Fruit fly (Drosophila melanogaster) whole organism, adult: ENCODE measurements around the gene CG33723.

Source experiments
- CG11617 ChIP-seq: fragments of 200-800 bp; sonication (Bioruptor generic); optimal IDR thresholded peaks from 2 replicates; lab custom pipeline; 2017; ENCODE audit warnings: mild to moderate bottlenecking, missing biosample characterization, missing genetic modification reagents, missing genetic modification characterization
- CG12768 ChIP-seq: fragments of 200-800 bp; sonication (Bioruptor generic); optimal IDR thresholded peaks from 2 replicates; lab custom pipeline; 2017; ENCODE audit warnings: missing biosample characterization, missing genetic modification characterization, mild to moderate bottlenecking, moderate library complexity, missing genetic modification reagents
- CG14711 ChIP-seq: fragments of 200-800 bp; sonication (Bioruptor generic); optimal IDR thresholded peaks from 2 replicates; lab custom pipeline; 2018; ENCODE audit warnings: missing biosample characterization, mild to moderate bottlenecking, missing genetic modification characterization, moderate library complexity
- CG1620 ChIP-seq: fragments of 200-800 bp; sonication (Bioruptor generic); optimal IDR thresholded peaks from 2 replicates; lab custom pipeline; 2016; ENCODE audit warnings: missing biosample characterization, missing genetic modification characterization
- CG33017 ChIP-seq: fragments of 200-800 bp; sonication (Bioruptor generic); optimal IDR thresholded peaks from 2 replicates; lab custom pipeline; 2018; ENCODE audit warnings: missing biosample characterization, mild to moderate bottlenecking, missing genetic modification characterization, moderate library complexity
- CG5204 ChIP-seq: fragments of 200-800 bp; sonication (Bioruptor generic); optimal IDR thresholded peaks from 2 replicates; lab custom pipeline; 2016; ENCODE audit warnings: missing biosample characterization, missing genetic modification characterization
- CG7045 ChIP-seq: fragments of 200-800 bp; sonication (Bioruptor generic); optimal IDR thresholded peaks from 2 replicates; lab custom pipeline; 2017; ENCODE audit warnings: missing biosample characterization, mild to moderate bottlenecking, missing genetic modification characterization
- CG7101 ChIP-seq: fragments of 200-800 bp; sonication (Bioruptor generic); optimal IDR thresholded peaks from 2 replicates; lab custom pipeline; 2018; ENCODE audit warnings: missing biosample characterization, mild to moderate bottlenecking, missing genetic modification characterization, moderate library complexity
- Clk ChIP-seq: fragments of 200-800 bp; sonication (Bioruptor generic); optimal IDR thresholded peaks from 2 replicates; lab custom pipeline; 2017; ENCODE audit warnings: missing biosample characterization, missing genetic modification characterization
- Crg-1 ChIP-seq: fragments of 200-800 bp; sonication (Bioruptor generic); optimal IDR thresholded peaks from 2 replicates; lab custom pipeline; 2016; ENCODE audit warnings: missing biosample characterization, missing genetic modification characterization
- Hr96 ChIP-seq: fragments of 200-800 bp; sonication (Bioruptor generic); optimal IDR thresholded peaks from 2 replicates; lab custom pipeline; 2016; ENCODE audit warnings: missing biosample characterization, missing genetic modification characterization
- Mnt ChIP-seq: fragments of 200-800 bp; sonication (Bioruptor generic); optimal IDR thresholded peaks from 2 replicates; lab custom pipeline; 2016; ENCODE audit warnings: missing biosample characterization, mild to moderate bottlenecking, missing genetic modification characterization
- bab1 ChIP-seq: fragments of 200-800 bp; sonication (Bioruptor generic); optimal IDR thresholded peaks from 3 replicates; lab custom pipeline; 2019; ENCODE audit warnings: missing biosample characterization, mild to moderate bottlenecking, missing genetic modification characterization, moderate library complexity
- cic ChIP-seq: fragments of 200-800 bp; sonication (Bioruptor generic); optimal IDR thresholded peaks from 2 replicates; lab custom pipeline; 2017; ENCODE audit warnings: missing biosample characterization, mild to moderate bottlenecking, missing genetic modification characterization, moderate library complexity
- cnc ChIP-seq, 2 experiments: fragments of >200 bp; optimal IDR thresholded peaks; 2 replicates each; lab custom pipeline; 2017
- kay ChIP-seq: fragments of 200-800 bp; sonication (Bioruptor generic); peaks from one replicate; lab custom pipeline; 2016; ENCODE audit warnings: missing biosample characterization, missing genetic modification characterization, borderline replicate concordance
- ovo ChIP-seq: fragments of 200-800 bp; sonication (Bioruptor generic); optimal IDR thresholded peaks from 2 replicates; lab custom pipeline; 2016; ENCODE audit warnings: missing biosample characterization, missing genetic modification characterization
- pad ChIP-seq: fragments of 200-800 bp; sonication (Bioruptor generic); optimal IDR thresholded peaks from 3 replicates; lab custom pipeline; 2017; ENCODE audit warnings: missing biosample characterization, missing genetic modification characterization, mild to moderate bottlenecking, moderate library complexity, missing genetic modification reagents
- tj ChIP-seq: fragments of 200-800 bp; sonication (Bioruptor generic); optimal IDR thresholded peaks from 3 replicates; lab custom pipeline; 2017; ENCODE audit warnings: missing biosample characterization, mild to moderate bottlenecking, missing genetic modification characterization, moderate library complexity
- toe ChIP-seq: fragments of 200-800 bp; sonication (Bioruptor generic); optimal IDR thresholded peaks from 2 replicates; lab custom pipeline; 2016; ENCODE audit warnings: missing biosample characterization, missing genetic modification characterization

Gene CG33723

dm6 chr2L:9442795-9443287, 2.3 kb upstream of the CG33723 start:
- no peak for TF ChIP-seq CG7045 (GFP tag; lab: Kevin White, UChicago)
- no peak for TF ChIP-seq cnc (optimal IDR thresholded peaks at IDR 0.05; lab: Kevin White, UChicago)
- no peak for TF ChIP-seq kay (GFP tag; lab: Kevin White, UChicago)
- no peak for TF ChIP-seq tj (GFP tag; lab: Kevin White, UChicago)
- no peak for TF ChIP-seq ovo (GFP tag; lab: Kevin White, UChicago)
- no peak for TF ChIP-seq CG11617
- no peak for TF ChIP-seq CG1620 (GFP tag; lab: Kevin White, UChicago)
- no peak for TF ChIP-seq CG7101 (tag; lab: Kevin White, UChicago)
- TF ChIP-seq cic (GFP tag; lab: Kevin White, UChicago), result no peak
- no peak for TF ChIP-seq Hr96 (GFP tag; lab: Kevin White, UChicago)
- no peak for TF ChIP-seq Mnt (GFP tag; lab: Kevin White, UChicago)
- no peak for TF ChIP-seq bab1
- TF ChIP-seq CG12768 (GFP tag; lab: Kevin White, UChicago), result no peak
- TF ChIP-seq CG33017 (tag; lab: Kevin White, UChicago), result no peak
- no peak for TF ChIP-seq Clk (GFP tag; lab: Kevin White, UChicago)
- no peak for TF ChIP-seq Crg-1 (GFP tag; lab: Kevin White, UChicago)
- no peak for TF ChIP-seq CG14711

DNA sequence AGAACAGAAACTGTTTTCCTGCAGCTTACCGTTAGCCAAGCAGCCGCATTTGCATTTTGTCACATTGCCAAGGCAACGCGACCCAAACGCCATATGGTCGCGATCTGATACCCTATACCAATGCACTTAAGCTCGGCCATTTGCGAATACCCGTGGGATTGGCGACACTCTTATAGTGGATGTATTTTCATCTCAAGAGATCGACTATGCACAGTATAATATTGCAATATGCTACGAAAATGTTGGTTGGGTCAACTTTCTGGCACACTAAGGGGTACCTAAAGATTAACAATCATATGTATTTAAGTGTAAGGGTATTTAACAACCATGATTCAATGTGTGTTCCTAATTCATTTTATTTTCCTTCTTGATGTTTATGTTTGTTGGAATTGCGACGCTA, 2.3 kb downstream of the CG33723 start:
- no peak for TF ChIP-seq cic (GFP tag; lab: Kevin White, UChicago)
- no peak for TF ChIP-seq toe (GFP tag; lab: Kevin White, UChicago)
- no peak for TF ChIP-seq Clk (GFP tag; lab: Kevin White, UChicago)
- TF ChIP-seq Mnt (GFP tag; lab: Kevin White, UChicago), result no peak
- peak; percentile 38 for TF ChIP-seq bab1
- TF ChIP-seq CG14711, result peak; percentile 23
- TF ChIP-seq ovo (GFP tag; lab: Kevin White, UChicago), result peak; percentile 5
- TF ChIP-seq Hr96 (GFP tag; lab: Kevin White, UChicago), result no peak
- no peak for TF ChIP-seq CG11617
- no peak for TF ChIP-seq CG7101 (tag; lab: Kevin White, UChicago)
- TF ChIP-seq cnc (optimal IDR thresholded peaks at IDR 0.05; lab: Kevin White, UChicago), result no peak
- no peak for TF ChIP-seq CG33017 (tag; lab: Kevin White, UChicago)
- no peak for TF ChIP-seq Crg-1 (GFP tag; lab: Kevin White, UChicago)
- no peak for TF ChIP-seq CG1620 (GFP tag; lab: Kevin White, UChicago)
- no peak for TF ChIP-seq CG7045 (GFP tag; lab: Kevin White, UChicago)
- no peak for TF ChIP-seq CG5204
- no peak for TF ChIP-seq CG12768 (GFP tag; lab: Kevin White, UChicago)
- no peak for TF ChIP-seq pad
- no peak for TF ChIP-seq kay (GFP tag; lab: Kevin White, UChicago)
- TF ChIP-seq tj (GFP tag; lab: Kevin White, UChicago), result peak; percentile 42

dm6 chr2L:9437216-9437715, 3.3 kb downstream of the CG33723 start, which contains the start of gene numb:
numb (plus strand) TSS chr2L:9437469.
- no peak for TF ChIP-seq Crg-1 (GFP tag; lab: Kevin White, UChicago)
- TF ChIP-seq ovo (GFP tag; lab: Kevin White, UChicago), result peak; percentile 96
- no peak for TF ChIP-seq Clk (GFP tag; lab: Kevin White, UChicago)
- TF ChIP-seq CG5204, result no peak
- peak; percentile 79 for TF ChIP-seq pad
- no peak for TF ChIP-seq Hr96 (GFP tag; lab: Kevin White, UChicago)
- TF ChIP-seq cic (GFP tag; lab: Kevin White, UChicago), result no peak
- TF ChIP-seq CG1620 (GFP tag; lab: Kevin White, UChicago), result no peak
- no peak for TF ChIP-seq CG7045 (GFP tag; lab: Kevin White, UChicago)
- TF ChIP-seq CG33017 (tag; lab: Kevin White, UChicago), result no peak
- TF ChIP-seq CG14711, result no peak
- no peak for TF ChIP-seq CG7101 (tag; lab: Kevin White, UChicago)
- no peak for TF ChIP-seq CG11617
- peak; percentile 45 for TF ChIP-seq bab1
- TF ChIP-seq cnc (optimal IDR thresholded peaks at IDR 0.05; lab: Kevin White, UChicago), result no peak
- TF ChIP-seq kay (GFP tag; lab: Kevin White, UChicago), result no peak
- no peak for TF ChIP-seq tj (GFP tag; lab: Kevin White, UChicago)
- TF ChIP-seq CG12768 (GFP tag; lab: Kevin White, UChicago), result no peak
- no peak for TF ChIP-seq toe (GFP tag; lab: Kevin White, UChicago)
- peak; percentile 30 for TF ChIP-seq Mnt (GFP tag; lab: Kevin White, UChicago)

DNA sequence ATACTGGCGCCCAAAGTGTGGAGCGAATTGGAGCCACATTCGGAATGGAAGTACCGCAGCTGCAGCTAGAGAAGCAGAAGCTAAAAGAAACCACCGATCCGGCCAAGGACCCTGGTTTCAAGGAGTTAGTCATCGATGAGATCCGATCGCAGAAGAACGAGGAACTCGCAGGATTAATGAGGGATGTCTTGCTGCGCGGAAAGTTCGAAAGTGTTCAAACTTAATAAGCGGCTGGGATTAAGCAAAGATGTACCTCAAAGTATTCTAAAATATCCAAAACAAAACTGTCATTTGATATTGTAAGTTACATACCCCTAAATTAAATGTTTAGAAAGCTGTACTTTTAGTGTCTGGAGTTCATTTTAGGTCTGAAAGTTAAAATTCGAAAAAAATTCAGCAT, 4.0 kb downstream of the CG33723 start, which contains the start of gene RpS28-like:
TSS of gene RpS28-like (plus strand) at position 301 of the 400 bp plus-strand sequence.
- TF ChIP-seq toe (GFP tag; lab: Kevin White, UChicago), result no peak
- no peak for TF ChIP-seq Clk (GFP tag; lab: Kevin White, UChicago)

- TF ChIP-seq ovo (GFP tag; lab: Kevin White, UChicago) (no peak), kay (GFP tag; lab: Kevin White, UChicago) (peak; percentile 15)
These were observed 5.4 kb downstream of the CG33723 start, which contains the start of gene CG3769 for dm6 chr2L:9435099-9435498. CG3769 (plus strand) TSS chr2L:9435399.

dm6 chr2L:9430992-9431602, 9.4 kb downstream of the CG33723 start, which contains the start of the genes FucTB and scat:
FucTB (minus strand) TSS chr2L:9431052.
scat (plus strand) TSS chr2L:9431405.
- TF ChIP-seq cnc (optimal IDR thresholded peaks at IDR 0.05; lab: Kevin White, UChicago) (no peak), CG7045 (GFP tag; lab: Kevin White, UChicago) (peak; percentile 92), tj (GFP tag; lab: Kevin White, UChicago) (peak; percentile 74), toe (GFP tag; lab: Kevin White, UChicago) (peak; percentile 70), Mnt (GFP tag; lab: Kevin White, UChicago) (peak; percentile 62), ovo (GFP tag; lab: Kevin White, UChicago) (peak; percentile 94), bab1 (peak; percentile 87), kay (GFP tag; lab: Kevin White, UChicago) (peak; percentile 65), CG5204 (peak; percentile 61), cic (GFP tag; lab: Kevin White, UChicago) (peak; percentile 21), CG11617 (peak; percentile 89), CG12768 (GFP tag; lab: Kevin White, UChicago) (peak; percentile 88), CG1620 (GFP tag; lab: Kevin White, UChicago) (peak; percentile 72), CG7101 (tag; lab: Kevin White, UChicago) (peak; percentile 91), Clk (GFP tag; lab: Kevin White, UChicago) (peak; percentile 81), CG14711 (peak; percentile 86), Crg-1 (GFP tag; lab: Kevin White, UChicago) (peak; percentile 82), CG33017 (tag; lab: Kevin White, UChicago) (peak; percentile 86), Hr96 (GFP tag; lab: Kevin White, UChicago) (peak; percentile 59), pad (peak; percentile 82)
